Worm (Caenorhabditis elegans) whole organism, L4/young adult: ENCODE data around the gene C39B10.7.

ENCODE experiments used
- dao-5 ChIP-seq: sonication (generic microtip); optimal IDR thresholded peaks from 2 replicates; lab custom pipeline; 2016; ENCODE audit warnings: missing genotype, missing genetic modification characterization, moderate library complexity, missing compliant biosample characterization
- him-1 ChIP-seq: sonication (generic microtip); optimal IDR thresholded peaks from 2 replicates; lab custom pipeline; 2016; ENCODE audit warnings: missing genotype, missing genetic modification reagents, missing genetic modification characterization, missing compliant biosample characterization

DNA sequence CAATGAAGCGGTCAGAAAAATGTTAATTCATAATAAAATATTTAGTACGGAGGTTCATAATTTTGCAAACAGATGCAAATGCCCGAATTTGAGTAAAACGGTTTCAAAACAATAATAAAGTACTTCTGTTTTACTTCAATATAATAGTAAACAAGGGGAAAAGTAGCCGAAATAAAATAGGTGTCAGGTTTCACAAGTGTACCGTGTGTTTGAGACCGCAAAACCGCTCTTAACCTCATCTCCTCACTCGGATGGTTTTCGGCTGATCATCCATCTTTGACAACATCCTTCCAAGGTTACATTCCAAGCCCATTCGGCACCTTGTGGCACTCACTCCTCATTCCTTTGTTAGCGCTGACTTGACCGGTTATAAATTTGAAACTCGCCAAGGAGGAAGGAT lies 39.3 kb upstream of the C39B10.7 start:
- TF ChIP-seq dao-5 (tag; lab: Kevin White, UChicago) (no peak), him-1 (tag; lab: Kevin White, UChicago) (no peak)
